Worm (Caenorhabditis elegans) whole organism, late embryonic: ENCODE data around the gene R08E5.1.

Experiments used
- C08G9.2 ChIP-seq: sonication (generic microtip); optimal IDR thresholded peaks from 2 replicates; lab custom pipeline; 2016; ENCODE audit warnings: mild to moderate bottlenecking, missing genetic modification characterization, moderate library complexity, missing compliant biosample characterization
- C38D4.7 ChIP-seq: fragments of 200-800 bp; sonication (Bioruptor generic); optimal IDR thresholded peaks from 2 replicates; lab custom pipeline; 2018; ENCODE audit warnings: mild to moderate bottlenecking, missing genetic modification characterization, moderate library complexity, missing compliant biosample characterization
- F13H6.1 ChIP-seq: sonication (generic microtip); optimal IDR thresholded peaks from 2 replicates; lab custom pipeline; 2016; ENCODE audit warnings: missing genetic modification characterization, missing compliant biosample characterization
- T23F11.4 ChIP-seq: fragments of 200-800 bp; sonication (Bioruptor generic); optimal IDR thresholded peaks from 2 replicates; lab custom pipeline; 2018; ENCODE audit warnings: mild to moderate bottlenecking, missing genetic modification characterization, missing compliant biosample characterization
- Y22D7AL.16 ChIP-seq: sonication (generic microtip); optimal IDR thresholded peaks from 2 replicates; lab custom pipeline; 2016; ENCODE audit warnings: missing genetic modification characterization, missing compliant biosample characterization
- ama-1 ChIP-seq: fragments of 150-350 bp; optimal IDR thresholded peaks from 2 replicates; lab custom pipeline; 2014
- ceh-18 ChIP-seq: sonication (generic microtip); optimal IDR thresholded peaks from 2 replicates; lab custom pipeline; 2016; ENCODE audit warnings: missing genetic modification characterization, missing compliant biosample characterization
- ceh-2 ChIP-seq: sonication (generic microtip); optimal IDR thresholded peaks from 2 replicates; lab custom pipeline; 2016; ENCODE audit warnings: missing genotype, missing genetic modification characterization, missing compliant biosample characterization
- ceh-31 ChIP-seq: sonication (generic microtip); optimal IDR thresholded peaks from 2 replicates; lab custom pipeline; 2016; ENCODE audit warnings: missing genetic modification characterization, missing compliant biosample characterization
- ceh-34 ChIP-seq: sonication (generic microtip); optimal IDR thresholded peaks from 2 replicates; lab custom pipeline; 2016; ENCODE audit warnings: mild to moderate bottlenecking, missing genetic modification characterization, missing compliant biosample characterization
- ceh-48 ChIP-seq: sonication (generic microtip); optimal IDR thresholded peaks from 2 replicates; lab custom pipeline; 2016; ENCODE audit warnings: missing genetic modification characterization, inconsistent platforms, missing compliant biosample characterization
- ceh-6 ChIP-seq: fragments of 200-800 bp; sonication (Bioruptor generic); optimal IDR thresholded peaks from 2 replicates; lab custom pipeline; 2018; ENCODE audit warnings: mild to moderate bottlenecking, missing genetic modification characterization, missing compliant biosample characterization
- ceh-9 ChIP-seq: sonication (generic microtip); optimal IDR thresholded peaks from 2 replicates; lab custom pipeline; 2016; ENCODE audit warnings: mild to moderate bottlenecking, missing genetic modification characterization, inconsistent platforms, missing compliant biosample characterization
- che-1 ChIP-seq: sonication (generic microtip); optimal IDR thresholded peaks from 2 replicates; lab custom pipeline; 2016; ENCODE audit warnings: mild to moderate bottlenecking, missing genetic modification characterization, missing compliant biosample characterization
- dve-1 ChIP-seq: sonication (generic microtip); optimal IDR thresholded peaks from 2 replicates; lab custom pipeline; 2017; ENCODE audit warnings: antibody characterized with exemption, mild to moderate bottlenecking, missing genetic modification characterization, missing compliant biosample characterization
- elt-2 ChIP-seq: sonication (generic microtip); optimal IDR thresholded peaks from 2 replicates; lab custom pipeline; 2016; ENCODE audit warnings: missing genetic modification reagents, missing genetic modification characterization, missing compliant biosample characterization
- elt-4 ChIP-seq: sonication (generic microtip); optimal IDR thresholded peaks from 2 replicates; lab custom pipeline; 2016; ENCODE audit warnings: missing genetic modification characterization, missing compliant biosample characterization
- ets-4 ChIP-seq: sonication (generic microtip); optimal IDR thresholded peaks from 2 replicates; lab custom pipeline; 2016; ENCODE audit warnings: missing genetic modification characterization, missing compliant biosample characterization
- fkh-10 ChIP-seq: fragments of 150-350 bp; optimal IDR thresholded peaks from 2 replicates; lab custom pipeline; 2014; ENCODE audit warnings: missing biosample characterization, missing genetic modification reagents, missing genetic modification characterization
- gmeb-2 ChIP-seq: sonication (generic microtip); optimal IDR thresholded peaks from 2 replicates; lab custom pipeline; 2016; ENCODE audit warnings: missing genetic modification characterization, inconsistent platforms, missing compliant biosample characterization
- hlh-13 ChIP-seq: fragments of 200-800 bp; sonication (Bioruptor generic); optimal IDR thresholded peaks from 2 replicates; lab custom pipeline; 2018; ENCODE audit warnings: mild to moderate bottlenecking, missing genetic modification characterization, missing compliant biosample characterization
- hlh-30 ChIP-seq: sonication (generic microtip); optimal IDR thresholded peaks from 2 replicates; lab custom pipeline; 2017; ENCODE audit warnings: antibody characterized with exemption, missing genetic modification characterization, missing compliant biosample characterization; ENCODE audit not compliant: insufficient read depth
- hlh-6 ChIP-seq: sonication (generic microtip); optimal IDR thresholded peaks from 2 replicates; lab custom pipeline; 2016; ENCODE audit warnings: missing genotype, missing genetic modification characterization, missing compliant biosample characterization
- mec-3 ChIP-seq: sonication (generic microtip); optimal IDR thresholded peaks from 2 replicates; lab custom pipeline; 2016; ENCODE audit warnings: borderline replicate concordance, missing genetic modification characterization, missing compliant biosample characterization
- nfya-1 ChIP-seq: sonication (generic microtip); optimal IDR thresholded peaks from 2 replicates; lab custom pipeline; 2017; ENCODE audit warnings: missing genetic modification characterization, mild to moderate bottlenecking, missing compliant biosample characterization, antibody characterized with exemption, moderate library complexity
- nhr-232 ChIP-seq: sonication (generic microtip); optimal IDR thresholded peaks from 2 replicates; lab custom pipeline; 2016; ENCODE audit warnings: missing genetic modification characterization, missing compliant biosample characterization
- pat-9 ChIP-seq: fragments of 200-800 bp; sonication (Bioruptor generic); optimal IDR thresholded peaks from 2 replicates; lab custom pipeline; 2018; ENCODE audit warnings: mild to moderate bottlenecking, missing genetic modification characterization, moderate library complexity, missing compliant biosample characterization
- pax-1 ChIP-seq: fragments of 150-350 bp; optimal IDR thresholded peaks from 2 replicates; lab custom pipeline; 2014; ENCODE audit warnings: missing biosample characterization, missing genetic modification characterization
- pha-2 ChIP-seq: sonication (generic microtip); optimal IDR thresholded peaks from 2 replicates; lab custom pipeline; 2017; ENCODE audit warnings: mild to moderate bottlenecking, missing genetic modification characterization, missing compliant biosample characterization
- pqm-1 ChIP-seq: sonication (generic microtip); optimal IDR thresholded peaks from 2 replicates; lab custom pipeline; 2016; ENCODE audit warnings: missing genetic modification characterization, missing compliant biosample characterization
- pros-1 ChIP-seq: fragments of 150-350 bp; optimal IDR thresholded peaks from 2 replicates; lab custom pipeline; 2014; ENCODE audit warnings: missing biosample characterization, missing genetic modification reagents, missing genetic modification characterization
- ref-2 ChIP-seq: sonication (generic microtip); optimal IDR thresholded peaks from 2 replicates; lab custom pipeline; 2016; ENCODE audit warnings: missing genetic modification characterization, missing compliant biosample characterization
- rnt-1 ChIP-seq: sonication (generic microtip); optimal IDR thresholded peaks from 2 replicates; lab custom pipeline; 2016; ENCODE audit warnings: missing genetic modification characterization, missing compliant biosample characterization
- ttx-3 ChIP-seq: sonication (generic microtip); optimal IDR thresholded peaks from 2 replicates; lab custom pipeline; 2016; ENCODE audit warnings: missing genetic modification reagents, missing genetic modification characterization, missing compliant biosample characterization
- unc-42 ChIP-seq: sonication (generic microtip); optimal IDR thresholded peaks from 2 replicates; lab custom pipeline; 2016; ENCODE audit warnings: missing genotype, missing genetic modification characterization, missing compliant biosample characterization
- unc-55 ChIP-seq: sonication (generic microtip); optimal IDR thresholded peaks from 2 replicates; lab custom pipeline; 2017; ENCODE audit warnings: missing biosample characterization, missing genetic modification reagents, missing genetic modification characterization
- zip-5 ChIP-seq: sonication (generic microtip); optimal IDR thresholded peaks from 2 replicates; lab custom pipeline; 2016; ENCODE audit warnings: missing genetic modification characterization, missing compliant biosample characterization
- ztf-16 ChIP-seq: sonication (generic microtip); optimal IDR thresholded peaks from 2 replicates; lab custom pipeline; 2017; ENCODE audit warnings: missing genetic modification characterization, missing compliant biosample characterization

R08E5.1 gene

ce11 chrV:3773618-3774017 lies 2.3 kb upstream of the R08E5.1 start:
- TF ChIP-seq ceh-31 (tag; lab: Kevin White, UChicago) = no peak
- no peak for TF ChIP-seq ama-1 (lab: Kevin White, UChicago)
- no peak for TF ChIP-seq gmeb-2 (tag; lab: Kevin White, UChicago)
- no peak for TF ChIP-seq pros-1 (tag; lab: Kevin White, UChicago)
- no peak for TF ChIP-seq ref-2 (tag; lab: Kevin White, UChicago)
- TF ChIP-seq hlh-30 (tag; lab: Kevin White, UChicago) = no peak
- TF ChIP-seq C08G9.2 = no peak
- TF ChIP-seq T23F11.4 (GFP tag; lab: Kevin White, UChicago) = no peak

ce11 chrV:3768270-3768669 lies 3.0 kb downstream of the R08E5.1 start, which contains the start of gene R08E5.4:
R08E5.4 (plus strand) TSS chrV:3768570.
- no peak for TF ChIP-seq ama-1 (lab: Kevin White, UChicago)
- no peak for TF ChIP-seq mec-3 (tag; lab: Kevin White, UChicago)
- TF ChIP-seq elt-2 (tag; lab: Kevin White, UChicago) = no peak
- no peak for TF ChIP-seq C08G9.2
- no peak for TF ChIP-seq ceh-9 (tag; lab: Kevin White, UChicago)
- no peak for TF ChIP-seq elt-4
- TF ChIP-seq che-1 (tag; lab: Kevin White, UChicago) = no peak
- no peak for TF ChIP-seq gmeb-2 (tag; lab: Kevin White, UChicago)
- TF ChIP-seq ceh-34 (tag; lab: Kevin White, UChicago) = no peak
- no peak for TF ChIP-seq pha-2 (tag; lab: Kevin White, UChicago)
- no peak for TF ChIP-seq fkh-10 (GFP tag; lab: Kevin White, UChicago)
- TF ChIP-seq pat-9 = no peak
- TF ChIP-seq unc-55 = no peak
- no peak for TF ChIP-seq ceh-6 (GFP tag; lab: Kevin White, UChicago)
- TF ChIP-seq hlh-13 (GFP tag; lab: Kevin White, UChicago) = no peak
- no peak for TF ChIP-seq unc-42 (tag; lab: Kevin White, UChicago)
- TF ChIP-seq zip-5 (tag; lab: Kevin White, UChicago) = no peak
- TF ChIP-seq pqm-1 = no peak
- no peak for TF ChIP-seq nfya-1 (tag; lab: Kevin White, UChicago)
- TF ChIP-seq ceh-2 (tag; lab: Kevin White, UChicago) = no peak

DNA sequence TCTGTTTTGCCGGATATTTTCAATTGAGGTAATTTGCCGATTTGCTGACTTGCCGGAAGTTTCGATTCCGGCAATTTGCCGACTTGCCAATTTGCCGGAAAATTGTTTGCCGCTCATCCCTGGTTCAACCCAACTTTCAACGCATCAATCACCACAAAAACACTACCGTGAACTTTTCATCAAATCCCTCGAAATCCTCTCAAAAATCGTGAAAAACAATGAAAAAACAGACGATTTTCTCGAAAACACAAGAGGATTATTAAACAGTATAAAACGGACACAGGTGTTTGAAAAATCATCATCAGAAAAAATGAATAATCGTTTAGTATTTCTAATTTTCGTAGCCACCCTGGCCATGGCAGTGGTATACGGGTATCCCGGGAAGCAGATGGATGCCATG lies 4.4 kb downstream of the R08E5.1 start, which contains the start of gene Y39H10A.1:
Gene Y39H10A.1 (plus strand): TSS at position 301 of the 400 bp plus-strand sequence.
- TF ChIP-seq gmeb-2 (tag; lab: Kevin White, UChicago) (no peak), hlh-13 (GFP tag; lab: Kevin White, UChicago) (no peak), ceh-2 (tag; lab: Kevin White, UChicago) (no peak), C38D4.7 (GFP tag; lab: Kevin White, UChicago) (no peak), rnt-1 (tag; lab: Kevin White, UChicago) (no peak), ets-4 (tag; lab: Kevin White, UChicago) (no peak), ztf-16 (tag; lab: Kevin White, UChicago) (no peak), ttx-3 (no peak), hlh-6 (tag; lab: Kevin White, UChicago) (no peak), ref-2 (tag; lab: Kevin White, UChicago) (no peak), ceh-48 (tag; lab: Kevin White, UChicago) (no peak), dve-1 (tag; lab: Kevin White, UChicago) (no peak), Y22D7AL.16 (tag; lab: Kevin White, UChicago) (no peak), mec-3 (tag; lab: Kevin White, UChicago) (no peak), F13H6.1 (tag; lab: Kevin White, UChicago) (no peak), nhr-232 (tag; lab: Kevin White, UChicago) (no peak), pax-1 (tag; lab: Kevin White, UChicago) (no peak), ceh-18 (no peak)
